Worm (Caenorhabditis elegans) whole organism, late embryonic: ENCODE measurements around the gene srh-203.
"Not testable (repeated sequence)": the region's sequence is repeated elsewhere in the genome, so short reads cannot be mapped to it uniquely, and the experiment has no call there.

ENCODE experiments used
- C08G9.2 ChIP-seq: sonication (generic microtip); optimal IDR thresholded peaks from 2 replicates; lab custom pipeline; 2016; ENCODE audit warnings: mild to moderate bottlenecking, missing genetic modification characterization, moderate library complexity, missing compliant biosample characterization
- C38D4.7 ChIP-seq: fragments of 200-800 bp; sonication (Bioruptor generic); optimal IDR thresholded peaks from 2 replicates; lab custom pipeline; 2018; ENCODE audit warnings: mild to moderate bottlenecking, missing genetic modification characterization, moderate library complexity, missing compliant biosample characterization
- K02D7.2 ChIP-seq: sonication (generic microtip); optimal IDR thresholded peaks from 2 replicates; lab custom pipeline; 2017; ENCODE audit warnings: mild to moderate bottlenecking, missing genetic modification characterization, missing compliant biosample characterization
- K09A11.1 ChIP-seq: sonication (generic microtip); optimal IDR thresholded peaks from 2 replicates; lab custom pipeline; 2017; ENCODE audit warnings: antibody characterized with exemption, mild to moderate bottlenecking, missing genetic modification characterization, missing compliant biosample characterization; ENCODE audit not compliant: insufficient read depth
- Y22D7AL.16 ChIP-seq: sonication (generic microtip); optimal IDR thresholded peaks from 2 replicates; lab custom pipeline; 2016; ENCODE audit warnings: missing genetic modification characterization, missing compliant biosample characterization
- ama-1 ChIP-seq: fragments of 150-350 bp; optimal IDR thresholded peaks from 2 replicates; lab custom pipeline; 2014
- ceh-14 ChIP-seq: sonication (generic microtip); optimal IDR thresholded peaks from 2 replicates; lab custom pipeline; 2016; ENCODE audit warnings: missing genotype, missing genetic modification characterization, missing compliant biosample characterization
- ceh-18 ChIP-seq: sonication (generic microtip); optimal IDR thresholded peaks from 2 replicates; lab custom pipeline; 2016; ENCODE audit warnings: missing genetic modification characterization, missing compliant biosample characterization
- ceh-19 ChIP-seq: fragments of 200-800 bp; sonication (Bioruptor generic); optimal IDR thresholded peaks from 2 replicates; lab custom pipeline; 2018; ENCODE audit warnings: mild to moderate bottlenecking, missing genetic modification characterization, missing compliant biosample characterization
- ceh-2 ChIP-seq: sonication (generic microtip); optimal IDR thresholded peaks from 2 replicates; lab custom pipeline; 2016; ENCODE audit warnings: missing genotype, missing genetic modification characterization, missing compliant biosample characterization
- ceh-22 ChIP-seq: sonication (generic microtip); optimal IDR thresholded peaks from 2 replicates; lab custom pipeline; 2017; ENCODE audit warnings: missing biosample characterization, missing genetic modification characterization
- ceh-30 ChIP-seq: fragments of 150-350 bp; optimal IDR thresholded peaks from 2 replicates; lab custom pipeline; 2014; ENCODE audit warnings: missing biosample characterization, missing genetic modification characterization
- ceh-34 ChIP-seq: sonication (generic microtip); optimal IDR thresholded peaks from 2 replicates; lab custom pipeline; 2016; ENCODE audit warnings: mild to moderate bottlenecking, missing genetic modification characterization, missing compliant biosample characterization
- che-1 ChIP-seq: sonication (generic microtip); optimal IDR thresholded peaks from 2 replicates; lab custom pipeline; 2016; ENCODE audit warnings: mild to moderate bottlenecking, missing genetic modification characterization, missing compliant biosample characterization
- elt-2 ChIP-seq: sonication (generic microtip); optimal IDR thresholded peaks from 2 replicates; lab custom pipeline; 2016; ENCODE audit warnings: missing genetic modification reagents, missing genetic modification characterization, missing compliant biosample characterization
- elt-4 ChIP-seq: sonication (generic microtip); optimal IDR thresholded peaks from 2 replicates; lab custom pipeline; 2016; ENCODE audit warnings: missing genetic modification characterization, missing compliant biosample characterization
- fkh-10 ChIP-seq: fragments of 150-350 bp; optimal IDR thresholded peaks from 2 replicates; lab custom pipeline; 2014; ENCODE audit warnings: missing biosample characterization, missing genetic modification reagents, missing genetic modification characterization
- gmeb-2 ChIP-seq: sonication (generic microtip); optimal IDR thresholded peaks from 2 replicates; lab custom pipeline; 2016; ENCODE audit warnings: missing genetic modification characterization, inconsistent platforms, missing compliant biosample characterization
- hlh-13 ChIP-seq: fragments of 200-800 bp; sonication (Bioruptor generic); optimal IDR thresholded peaks from 2 replicates; lab custom pipeline; 2018; ENCODE audit warnings: mild to moderate bottlenecking, missing genetic modification characterization, missing compliant biosample characterization
- hlh-15 ChIP-seq: sonication (generic microtip); optimal IDR thresholded peaks from 2 replicates; lab custom pipeline; 2016; ENCODE audit warnings: missing genetic modification characterization, missing compliant biosample characterization
- hlh-30 ChIP-seq: sonication (generic microtip); optimal IDR thresholded peaks from 2 replicates; lab custom pipeline; 2017; ENCODE audit warnings: antibody characterized with exemption, missing genetic modification characterization, missing compliant biosample characterization; ENCODE audit not compliant: insufficient read depth
- hlh-6 ChIP-seq: sonication (generic microtip); optimal IDR thresholded peaks from 2 replicates; lab custom pipeline; 2016; ENCODE audit warnings: missing genotype, missing genetic modification characterization, missing compliant biosample characterization
- lin-11 ChIP-seq: fragments of 200-800 bp; sonication (Bioruptor generic); optimal IDR thresholded peaks from 2 replicates; lab custom pipeline; 2018; ENCODE audit warnings: mild to moderate bottlenecking, missing genetic modification characterization, missing compliant biosample characterization
- nfya-1 ChIP-seq: sonication (generic microtip); optimal IDR thresholded peaks from 2 replicates; lab custom pipeline; 2017; ENCODE audit warnings: missing genetic modification characterization, mild to moderate bottlenecking, missing compliant biosample characterization, antibody characterized with exemption, moderate library complexity
- nhr-232 ChIP-seq: sonication (generic microtip); optimal IDR thresholded peaks from 2 replicates; lab custom pipeline; 2016; ENCODE audit warnings: missing genetic modification characterization, missing compliant biosample characterization
- odd-2 ChIP-seq: sonication (generic microtip); optimal IDR thresholded peaks from 2 replicates; lab custom pipeline; 2017; ENCODE audit warnings: antibody characterized with exemption, mild to moderate bottlenecking, missing genetic modification characterization, missing compliant biosample characterization
- pqm-1 ChIP-seq: sonication (generic microtip); optimal IDR thresholded peaks from 2 replicates; lab custom pipeline; 2016; ENCODE audit warnings: missing genetic modification characterization, missing compliant biosample characterization
- pros-1 ChIP-seq: fragments of 150-350 bp; optimal IDR thresholded peaks from 2 replicates; lab custom pipeline; 2014; ENCODE audit warnings: missing biosample characterization, missing genetic modification reagents, missing genetic modification characterization
- ref-2 ChIP-seq: sonication (generic microtip); optimal IDR thresholded peaks from 2 replicates; lab custom pipeline; 2016; ENCODE audit warnings: missing genetic modification characterization, missing compliant biosample characterization
- rnt-1 ChIP-seq: sonication (generic microtip); optimal IDR thresholded peaks from 2 replicates; lab custom pipeline; 2016; ENCODE audit warnings: missing genetic modification characterization, missing compliant biosample characterization
- sox-4 ChIP-seq: sonication (generic microtip); optimal IDR thresholded peaks from 2 replicates; lab custom pipeline; 2017; ENCODE audit warnings: mild to moderate bottlenecking, missing genetic modification characterization, inconsistent platforms, missing compliant biosample characterization
- ttx-3 ChIP-seq: sonication (generic microtip); optimal IDR thresholded peaks from 2 replicates; lab custom pipeline; 2016; ENCODE audit warnings: missing genetic modification reagents, missing genetic modification characterization, missing compliant biosample characterization
- unc-42 ChIP-seq: sonication (generic microtip); optimal IDR thresholded peaks from 2 replicates; lab custom pipeline; 2016; ENCODE audit warnings: missing genotype, missing genetic modification characterization, missing compliant biosample characterization
- unc-55 ChIP-seq: sonication (generic microtip); optimal IDR thresholded peaks from 2 replicates; lab custom pipeline; 2017; ENCODE audit warnings: missing biosample characterization, missing genetic modification reagents, missing genetic modification characterization
- unc-86 ChIP-seq: sonication (generic microtip); optimal IDR thresholded peaks from 2 replicates; lab custom pipeline; 2016; ENCODE audit warnings: missing genetic modification characterization, missing compliant biosample characterization
- zip-5 ChIP-seq: sonication (generic microtip); optimal IDR thresholded peaks from 2 replicates; lab custom pipeline; 2016; ENCODE audit warnings: missing genetic modification characterization, missing compliant biosample characterization

Gene srh-203

DNA sequence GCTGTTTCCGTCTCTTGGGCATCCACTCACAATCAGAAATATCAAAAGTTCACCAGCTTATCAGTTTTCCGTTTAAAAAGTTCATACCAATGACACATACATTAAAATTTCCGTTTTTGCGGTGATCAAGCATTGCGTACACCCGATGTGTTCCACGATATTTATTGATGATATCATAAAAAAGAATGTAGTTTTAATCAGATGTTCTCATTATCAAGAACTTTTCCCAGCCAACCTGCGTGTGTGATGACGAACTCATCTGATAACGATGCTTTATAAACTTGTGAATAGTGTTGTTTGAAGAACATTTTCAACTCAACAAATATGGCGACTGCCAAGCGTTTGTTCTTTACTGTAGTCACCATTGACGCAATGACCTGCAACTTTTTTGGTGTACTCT is 39.3 kb downstream of the srh-203 start, which contains the start of gene clc-21:
Gene clc-21 (plus strand): TSS at position 301 of the 400 bp plus-strand sequence.
- TF ChIP-seq ceh-2 (no peak), hlh-13 (GFP tag; lab: Kevin White, UChicago) (no peak), elt-2 (tag; lab: Kevin White, UChicago) (no peak), Y22D7AL.16 (no peak), C08G9.2 (no peak), unc-55 (GFP tag; lab: Kevin White, UChicago) (no peak), hlh-30 (no peak), nfya-1 (tag; lab: Kevin White, UChicago) (no peak), unc-86 (tag; lab: Kevin White, UChicago) (no peak), C38D4.7 (no peak), fkh-10 (GFP tag; lab: Kevin White, UChicago) (no peak), rnt-1 (tag; lab: Kevin White, UChicago) (no peak), hlh-15 (no peak), odd-2 (tag; lab: Kevin White, UChicago) (no peak), ceh-19 (GFP tag; lab: Kevin White, UChicago) (no peak), zip-5 (tag; lab: Kevin White, UChicago) (no peak), ref-2 (tag; lab: Kevin White, UChicago) (no peak), pqm-1 (tag; lab: Kevin White, UChicago) (no peak)

DNA sequence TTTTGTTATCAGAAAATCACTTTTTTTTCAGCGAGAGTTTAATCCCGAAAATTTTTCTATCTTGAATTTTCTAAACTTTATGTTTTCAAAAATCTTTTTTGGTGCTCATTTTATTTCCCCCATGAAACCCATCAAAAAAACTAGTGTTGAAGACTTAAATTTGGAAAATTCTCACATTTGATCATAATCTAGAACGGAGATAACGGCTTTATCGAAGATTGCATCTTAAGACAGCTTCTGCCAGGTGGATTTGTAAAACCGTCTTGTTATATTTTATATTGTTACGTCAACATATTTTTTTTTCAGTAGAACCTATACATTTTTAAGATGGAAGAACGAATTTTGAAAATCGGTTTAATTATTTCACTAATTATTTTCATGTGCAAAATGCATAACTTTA is 41.1 kb downstream of the srh-203 start, which contains the start of gene T27C5.12:
Gene T27C5.12 (plus strand): TSS at position 301 of the 400 bp plus-strand sequence.
- TF ChIP-seq K09A11.1 (tag; lab: Kevin White, UChicago) (no peak), che-1 (no peak), ceh-18 (no peak), ceh-22 (tag; lab: Kevin White, UChicago) (no peak), nhr-232 (tag; lab: Kevin White, UChicago) (no peak), ceh-14 (tag; lab: Kevin White, UChicago) (no peak), sox-4 (tag; lab: Kevin White, UChicago) (no peak), ceh-34 (no peak), ama-1 (lab: Kevin White, UChicago) (no peak), lin-11 (tag; lab: Kevin White, UChicago) (no peak), unc-42 (tag; lab: Kevin White, UChicago) (no peak), zip-5 (tag; lab: Kevin White, UChicago) (no peak), hlh-15 (no peak), ref-2 (tag; lab: Kevin White, UChicago) (no peak), ttx-3 (tag; lab: Kevin White, UChicago) (no peak), hlh-6 (tag; lab: Kevin White, UChicago) (no peak), gmeb-2 (tag; lab: Kevin White, UChicago) (no peak), K02D7.2 (no peak), ceh-30 (no peak)

DNA sequence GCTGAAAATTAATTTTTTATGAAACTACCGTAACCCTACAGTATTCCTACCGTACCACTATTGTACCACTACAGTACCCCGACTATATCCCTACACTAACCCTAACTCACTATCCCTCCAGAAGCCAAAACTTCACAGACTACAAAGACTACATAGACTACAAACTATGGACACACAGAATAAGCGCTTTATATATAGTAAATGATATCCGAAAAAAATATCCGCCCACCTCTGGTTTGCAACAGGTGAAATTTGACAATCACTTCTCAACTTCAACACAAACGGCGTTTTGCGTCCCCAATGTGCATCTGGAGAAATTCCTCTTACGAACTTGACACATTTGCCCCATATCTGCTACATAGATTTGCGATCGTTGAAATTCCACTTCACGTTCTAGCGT is 46.1 kb downstream of the srh-203 start, which contains the start of gene srh-132:
Gene srh-132 (plus strand): TSS at position 301 of the 400 bp plus-strand sequence.
- TF ChIP-seq ceh-14, elt-4, pros-1 (tag; lab: Kevin White, UChicago): not testable (repeated sequence)
